Fruit fly (Drosophila melanogaster) S2 (cell line): ENCODE data around the gene CG14624.

Source experiments
- CG8478 ChIP-seq: fragments of >200 bp; optimal IDR thresholded peaks from 2 replicates; lab custom pipeline; 2018
- CTCF ChIP-seq, 2 experiments: fragments of >200 bp; optimal IDR thresholded peaks; 2 replicates each; lab custom pipeline; 2018

DNA sequence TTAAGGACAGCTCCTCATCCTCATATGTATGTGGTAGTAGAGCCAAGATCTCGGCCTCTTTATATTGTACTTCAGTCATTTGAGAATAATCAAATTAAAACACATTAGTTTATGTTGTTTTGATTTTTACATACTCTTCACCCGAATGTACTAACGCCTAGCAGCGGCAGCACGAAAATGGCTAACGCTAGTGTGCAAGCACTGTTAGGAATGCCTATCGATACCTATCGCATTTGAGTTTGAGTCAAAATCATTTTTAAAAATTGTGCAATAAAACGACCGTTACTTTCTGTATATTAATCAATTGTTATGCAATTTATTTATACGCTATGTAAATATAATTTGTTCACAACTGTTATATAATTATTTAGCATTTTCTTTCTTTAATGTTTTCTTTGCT lies 8.5 kb downstream of the CG14624 start, which contains the start of gene CG11398:
- TF ChIP-seq CTCF (optimal IDR thresholded peaks at IDR 0.05; lab: Kevin White, UChicago) (peak; percentile 28 to 32), CG8478 (no peak)
